Worm (Caenorhabditis elegans): Measurements from ENCODE around the gene idpp-14.

DNA sequence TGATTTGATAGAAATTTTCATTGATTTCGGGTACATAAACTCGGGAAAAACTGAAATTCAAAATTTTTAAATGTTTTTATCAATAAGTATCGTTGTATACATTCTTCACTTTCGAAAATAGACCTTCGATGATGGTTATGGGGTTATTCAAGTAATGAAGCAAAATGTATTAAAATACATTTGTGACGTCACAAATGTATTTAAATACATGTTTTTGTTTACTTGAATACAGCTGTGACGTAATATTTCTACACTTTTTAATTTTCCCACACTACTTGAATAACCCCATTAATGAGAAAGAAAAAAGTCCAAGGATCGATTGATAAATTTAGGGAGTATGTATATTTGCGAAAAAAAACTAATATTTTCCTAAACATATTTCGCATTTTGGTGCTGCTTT, 14.2 kb upstream of the idpp-14 start:
- TF ChIP-seq klf-2 (GFP tag; conservative IDR thresholded peaks at IDR 0.05) = no peak
- TF ChIP-seq flt-1 (GFP tag; IDR thresholded peaks at IDR 0.05) = no peak
- TF ChIP-seq med-1 (GFP tag; optimal IDR thresholded peaks at IDR 0.05; ENCODE audit: insufficient read depth) = no peak

All from whole organism, midembryonic.